Fruit fly (Drosophila melanogaster) whole organism, embryonic: ENCODE measurements around the gene CG15916.

Experiments used
- ATbp ChIP-seq: fragments of 200-800 bp; sonication (Bioruptor generic); optimal IDR thresholded peaks from 2 replicates; lab custom pipeline; 2017; ENCODE audit warnings: missing biosample characterization, mild to moderate bottlenecking, missing genetic modification characterization, missing genetic modification reagents
- B-H2 ChIP-seq: fragments of 200-800 bp; sonication (Bioruptor generic); optimal IDR thresholded peaks from 2 replicates; lab custom pipeline; 2018; ENCODE audit warnings: missing biosample characterization, mild to moderate bottlenecking, missing genetic modification characterization
- Blimp-1 ChIP-seq: fragments of 200-800 bp; sonication (Bioruptor generic); optimal IDR thresholded peaks from 3 replicates; lab custom pipeline; 2018; ENCODE audit warnings: missing biosample characterization, missing genetic modification characterization, mild to moderate bottlenecking, moderate library complexity, missing genetic modification reagents
- CG11398 ChIP-seq: fragments of 200-800 bp; sonication (Bioruptor generic); optimal IDR thresholded peaks from 2 replicates; lab custom pipeline; 2016; ENCODE audit warnings: missing biosample characterization, missing genetic modification characterization
- CG11695 ChIP-seq: fragments of 200-800 bp; sonication (Bioruptor generic); IDR thresholded peaks from 3 replicates; pipeline ENCODE4 v1.3.6; 2022; ENCODE audit warnings: missing biosample characterization, missing genetic modification characterization
- CG1233 ChIP-seq: fragments of 200-800 bp; sonication (Bioruptor generic); optimal IDR thresholded peaks from 4 replicates; lab custom pipeline; 2018; ENCODE audit warnings: missing biosample characterization, mild to moderate bottlenecking, missing genetic modification characterization
- CG13296 ChIP-seq: fragments of 200-800 bp; sonication (Bioruptor generic); optimal IDR thresholded peaks from 3 replicates; lab custom pipeline; 2018; ENCODE audit warnings: missing biosample characterization, mild to moderate bottlenecking, missing genetic modification characterization
- CG15601 ChIP-seq: fragments of 200-800 bp; sonication (Bioruptor generic); optimal IDR thresholded peaks from 3 replicates; lab custom pipeline; 2019; ENCODE audit warnings: missing biosample characterization, mild to moderate bottlenecking, missing genetic modification characterization, moderate library complexity
- CG1602 ChIP-seq: fragments of 200-800 bp; sonication (Bioruptor generic); optimal IDR thresholded peaks from 3 replicates; lab custom pipeline; 2016; ENCODE audit warnings: missing biosample characterization, missing genetic modification characterization
- CG1603 ChIP-seq: fragments of 200-800 bp; sonication (Bioruptor generic); optimal IDR thresholded peaks from 2 replicates; lab custom pipeline; 2019; ENCODE audit warnings: missing biosample characterization, mild to moderate bottlenecking, missing genetic modification characterization, moderate library complexity
- CG18262 ChIP-seq: fragments of 200-800 bp; optimal IDR thresholded peaks from 3 replicates; lab custom pipeline; 2019; ENCODE audit warnings: missing biosample characterization, mild to moderate bottlenecking, missing genetic modification characterization, moderate library complexity
- CG3847 ChIP-seq: fragments of 200-800 bp; sonication (Bioruptor generic); IDR thresholded peaks from 2 replicates; pipeline ENCODE4 v1.3.6; 2022; ENCODE audit warnings: missing biosample characterization, missing genetic modification characterization
- CG42726 ChIP-seq: fragments of 200-800 bp; sonication (Bioruptor generic); IDR thresholded peaks from 2 replicates; pipeline ENCODE4 v1.3.6; 2022; ENCODE audit warnings: missing biosample characterization, missing genetic modification characterization; ENCODE audit not compliant: partially characterized antibody
- CG6272 ChIP-seq: fragments of 200-800 bp; sonication (Bioruptor generic); IDR thresholded peaks from 2 replicates; pipeline ENCODE4 v1.3.6; 2022; ENCODE audit warnings: missing biosample characterization, missing genetic modification characterization
- CG7357 ChIP-seq: fragments of 200-800 bp; sonication (Bioruptor generic); IDR thresholded peaks from 3 replicates; pipeline ENCODE4 v1.3.6; 2022; ENCODE audit warnings: missing biosample characterization, missing genetic modification characterization
- CG7963 ChIP-seq: fragments of 200-800 bp; sonication (Bioruptor generic); IDR thresholded peaks from 3 replicates; pipeline ENCODE4 v1.3.6; 2022; ENCODE audit warnings: missing biosample characterization, missing genetic modification characterization; ENCODE audit not compliant: partially characterized antibody
- CG8281 ChIP-seq: fragments of 200-800 bp; sonication (Bioruptor generic); optimal IDR thresholded peaks from 2 replicates; lab custom pipeline; 2018; ENCODE audit warnings: missing biosample characterization, mild to moderate bottlenecking, missing genetic modification characterization, moderate library complexity
- CG9727 ChIP-seq: fragments of 200-800 bp; sonication (Bioruptor generic); optimal IDR thresholded peaks from 3 replicates; lab custom pipeline; 2017; ENCODE audit warnings: missing biosample characterization, mild to moderate bottlenecking, missing genetic modification characterization
- CHES-1-like ChIP-seq: fragments of 200-800 bp; sonication (Bioruptor generic); optimal IDR thresholded peaks from 2 replicates; lab custom pipeline; 2016; ENCODE audit warnings: missing biosample characterization, missing genetic modification characterization
- Dll ChIP-seq: fragments of 200-800 bp; sonication (Bioruptor generic); IDR thresholded peaks from 4 replicates; pipeline ENCODE4 v1.3.6; 2022; ENCODE audit warnings: missing biosample characterization, missing genetic modification characterization; ENCODE audit not compliant: partially characterized antibody
- Doc3 ChIP-seq: fragments of 200-800 bp; sonication (Bioruptor generic); IDR thresholded peaks from 3 replicates; pipeline ENCODE4 v1.3.6; 2022; ENCODE audit warnings: missing biosample characterization, missing genetic modification characterization; ENCODE audit not compliant: partially characterized antibody
- Dref ChIP-seq: fragments of 200-800 bp; sonication (Bioruptor generic); IDR thresholded peaks from 2 replicates; pipeline ENCODE4 v1.3.6; 2022; ENCODE audit warnings: missing biosample characterization, missing genetic modification characterization
- HHEX ChIP-seq: fragments of 200-800 bp; sonication (Bioruptor generic); optimal IDR thresholded peaks from 3 replicates; lab custom pipeline; 2017; ENCODE audit warnings: missing biosample characterization, mild to moderate bottlenecking, missing genetic modification characterization, missing genetic modification reagents
- Lhr ChIP-seq: fragments of 200-800 bp; sonication (Bioruptor generic); optimal IDR thresholded peaks from 3 replicates; lab custom pipeline; 2017; ENCODE audit warnings: mild to moderate bottlenecking, missing biosample characterization, missing genetic modification reagents, missing genetic modification characterization
- Max ChIP-seq: fragments of 200-800 bp; sonication (Bioruptor generic); optimal IDR thresholded peaks from 2 replicates; lab custom pipeline; 2016; ENCODE audit warnings: missing biosample characterization, mild to moderate bottlenecking, missing genetic modification characterization
- Nf-YC ChIP-seq: fragments of 200-800 bp; optimal IDR thresholded peaks from 3 replicates; lab custom pipeline; 2019; ENCODE audit warnings: missing biosample characterization, mild to moderate bottlenecking, missing genetic modification characterization, moderate library complexity
- Side ChIP-seq: fragments of 200-800 bp; sonication (Bioruptor generic); optimal IDR thresholded peaks from 2 replicates; lab custom pipeline; 2016; ENCODE audit warnings: missing biosample characterization, missing genetic modification characterization
- Sox102F ChIP-seq: fragments of 200-800 bp; sonication (Bioruptor generic); optimal IDR thresholded peaks from 2 replicates; lab custom pipeline; 2018; ENCODE audit warnings: missing biosample characterization, mild to moderate bottlenecking, missing genetic modification characterization, moderate library complexity
- TFAM ChIP-seq: fragments of 200-800 bp; sonication (Bioruptor generic); optimal IDR thresholded peaks from 2 replicates; lab custom pipeline; 2017; ENCODE audit warnings: missing biosample characterization, missing genetic modification characterization, inconsistent platforms
- Xbp1 ChIP-seq: fragments of 200-800 bp; sonication (Bioruptor generic); optimal IDR thresholded peaks from 3 replicates; lab custom pipeline; 2016; ENCODE audit warnings: missing biosample characterization, mild to moderate bottlenecking, missing genetic modification characterization
- bsh ChIP-seq, 2 experiments: fragments of 200-800 bp; sonication (Bioruptor generic); optimal IDR thresholded peaks; 2 replicates each; lab custom pipeline; 2017 to 2018; ENCODE audit warnings: mild to moderate bottlenecking in 2 of 2, missing biosample characterization in 2 of 2, missing genetic modification characterization in 2 of 2, moderate library complexity in 1 of 2
- cas ChIP-seq: fragments of 200-800 bp; sonication (Bioruptor generic); IDR thresholded peaks from 2 replicates; pipeline ENCODE4 v1.3.6; 2022; ENCODE audit warnings: missing biosample characterization, missing genetic modification characterization
- chm ChIP-seq: fragments of 200-800 bp; sonication (Bioruptor generic); IDR thresholded peaks from 2 replicates; pipeline ENCODE4 v1.3.6; 2022; ENCODE audit warnings: missing biosample characterization, missing genetic modification characterization
- cwo ChIP-seq: fragments of 200-800 bp; sonication (Bioruptor generic); optimal IDR thresholded peaks from 3 replicates; lab custom pipeline; 2017; ENCODE audit warnings: missing biosample characterization, missing genetic modification characterization, mild to moderate bottlenecking, moderate library complexity, missing genetic modification reagents
- da ChIP-seq: fragments of 200-800 bp; sonication (Bioruptor generic); optimal IDR thresholded peaks from 2 replicates; lab custom pipeline; 2016; ENCODE audit warnings: missing biosample characterization, missing genetic modification characterization
- dm ChIP-seq: fragments of 200-800 bp; sonication (Bioruptor generic); optimal IDR thresholded peaks from 3 replicates; lab custom pipeline; 2016; ENCODE audit warnings: missing biosample characterization, missing genetic modification characterization
- exex ChIP-seq: fragments of 200-800 bp; sonication (Bioruptor generic); optimal IDR thresholded peaks from 4 replicates; lab custom pipeline; 2018; ENCODE audit warnings: missing biosample characterization, mild to moderate bottlenecking, missing genetic modification characterization, moderate library complexity
- hkb ChIP-seq, 2 experiments: fragments of 200-800 bp in 1 of 2; fragments of >200 bp in 1 of 2; sonication (Bioruptor generic) in 1 of 2; IDR thresholded peaks in 1 of 2; optimal IDR thresholded peaks in 1 of 2; 2 replicates each; pipeline versions ENCODE4 v1.3.6 to Lab custom; 2017 to 2022; ENCODE audit warnings: missing biosample characterization in 1 of 2, missing genetic modification characterization in 1 of 2
- p53 ChIP-seq: fragments of 200-800 bp; sonication (Bioruptor generic); optimal IDR thresholded peaks from 2 replicates; lab custom pipeline; 2016; ENCODE audit warnings: missing biosample characterization, missing genetic modification characterization
- prd ChIP-seq, 3 experiments: fragments of >200 bp in 2 of 3; fragments of 200-800 bp in 1 of 3; sonication (Bioruptor generic) in 1 of 3; optimal IDR thresholded peaks in 2 of 3; IDR thresholded peaks in 1 of 3; 2 replicates in 2 of 3; 3 replicates in 1 of 3; pipeline versions ENCODE4 v1.3.6 to Lab custom; 2017 to 2022; ENCODE audit warnings: missing biosample characterization in 1 of 3, missing genetic modification characterization in 1 of 3
- pzg ChIP-seq: fragments of 200-800 bp; sonication (Bioruptor generic); optimal IDR thresholded peaks from 3 replicates; lab custom pipeline; 2018; ENCODE audit warnings: missing biosample characterization, mild to moderate bottlenecking, missing genetic modification characterization, moderate library complexity
- row ChIP-seq: fragments of 200-800 bp; sonication (Bioruptor generic); IDR thresholded peaks from 3 replicates; pipeline ENCODE4 v1.3.6; 2022; ENCODE audit warnings: missing biosample characterization, missing genetic modification characterization
- sc ChIP-seq, 3 experiments: fragments of >200 bp in 2 of 3; fragments of 200-800 bp in 1 of 3; sonication (Bioruptor generic) in 1 of 3; optimal IDR thresholded peaks; 2 replicates in 2 of 3; 3 replicates in 1 of 3; lab custom pipeline; 2017; ENCODE audit warnings: mild to moderate bottlenecking in 1 of 3, missing biosample characterization in 1 of 3, missing genetic modification characterization in 1 of 3, missing genetic modification reagents in 1 of 3
- sd ChIP-seq: fragments of 200-800 bp; sonication (Bioruptor generic); optimal IDR thresholded peaks from 3 replicates; lab custom pipeline; 2018; ENCODE audit warnings: missing biosample characterization, mild to moderate bottlenecking, missing genetic modification characterization, moderate library complexity
- twi ChIP-seq: fragments of 200-800 bp; optimal IDR thresholded peaks from 2 replicates; lab custom pipeline; 2019; ENCODE audit warnings: missing biosample characterization, mild to moderate bottlenecking, missing genetic modification characterization, moderate library complexity
- tx ChIP-seq: fragments of 200-800 bp; sonication (Bioruptor generic); optimal IDR thresholded peaks from 2 replicates; lab custom pipeline; 2016; ENCODE audit warnings: missing biosample characterization, missing genetic modification characterization
- vnd ChIP-seq: fragments of 200-800 bp; sonication (Bioruptor generic); IDR thresholded peaks from 3 replicates; pipeline ENCODE4 v1.3.6; 2022; ENCODE audit warnings: missing biosample characterization, missing genetic modification characterization; ENCODE audit not compliant: partially characterized antibody
- zfh2 ChIP-seq: fragments of 200-800 bp; sonication (Bioruptor generic); optimal IDR thresholded peaks from 2 replicates; lab custom pipeline; 2016; ENCODE audit warnings: missing biosample characterization, missing genetic modification characterization

The CG15916 gene

DNA sequence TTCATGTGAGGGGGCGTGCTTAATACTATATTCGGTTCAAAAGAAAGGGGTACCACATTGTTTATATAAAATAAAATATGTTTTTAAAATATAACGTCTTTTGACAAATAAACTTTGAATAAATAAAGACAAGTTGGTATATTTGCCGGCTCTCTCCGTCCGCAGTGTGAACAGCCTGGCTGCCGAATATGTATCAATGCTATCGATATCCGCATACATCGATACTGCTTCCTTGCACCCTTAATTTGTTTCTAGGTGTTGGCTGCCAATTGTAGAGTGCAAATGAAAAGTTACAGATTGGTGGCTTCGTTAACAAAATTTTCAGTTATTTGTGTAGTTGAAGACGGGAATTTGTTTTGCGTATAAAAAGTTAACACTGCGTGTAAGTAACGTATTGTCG is 30.5 kb upstream of the CG15916 start, which contains the start of gene Gbeta13F (continued):
- TF ChIP-seq pzg = peak; percentile 51
- TF ChIP-seq Blimp-1 (GFP tag; lab: Kevin White, UChicago) = no peak
- no peak for TF ChIP-seq da (GFP tag; lab: Kevin White, UChicago)
- no peak for TF ChIP-seq ATbp
- TF ChIP-seq Sox102F = no peak
- peak; percentile 0 for TF ChIP-seq Lhr (GFP tag; lab: Kevin White, UChicago)
- TF ChIP-seq CG7357 (GFP tag; lab: Robert Waterston, UW) = peak; percentile 94
- no peak for TF ChIP-seq cwo
- 0 out of 2 replicates have a peak, but pooled peaks have one; percentile 45 for TF ChIP-seq chm
- TF ChIP-seq CG1603 (tag; lab: Kevin White, UChicago) = peak; percentile 29
- no peak for TF ChIP-seq CG1602 (GFP tag; lab: Kevin White, UChicago)
- TF ChIP-seq CG7963 = peak; percentile 48; the same call in 2 of the 3 replicates
- no peak for TF ChIP-seq cas (GFP tag; lab: Robert Waterston, UW)
- TF ChIP-seq CG13296 (GFP tag; lab: Kevin White, UChicago) = no peak
- TF ChIP-seq sd (tag; lab: Kevin White, UChicago) = no peak
- TF ChIP-seq CG42726 (GFP tag; lab: Robert Waterston, UW) = peak; percentile 53
- TF ChIP-seq Max (GFP tag; lab: Kevin White, UChicago) = no peak
- TF ChIP-seq hkb (optimal IDR thresholded peaks at IDR 0.05; lab: Kevin White, UChicago) = no peak
- TF ChIP-seq hkb (GFP tag; IDR thresholded peaks at IDR 0.05; lab: Robert Waterston, UW) = no peak
- peak; percentile 55; the same call in 2 of the 3 replicates for TF ChIP-seq vnd (GFP tag; lab: Robert Waterston, UW)
- TF ChIP-seq Dll = peak; percentile 40; the same call in 1 of the 4 replicates
- TF ChIP-seq CG9727 (GFP tag; lab: Kevin White, UChicago) = no peak
- no peak for TF ChIP-seq bsh (GFP tag; optimal IDR thresholded peaks at IDR 0.05; lab: Kevin White, UChicago)
- no peak for TF ChIP-seq CG15601 (tag; lab: Kevin White, UChicago)
- TF ChIP-seq TFAM (GFP tag; lab: Kevin White, UChicago) = no peak
- TF ChIP-seq dm = no peak
- TF ChIP-seq p53 (GFP tag; lab: Kevin White, UChicago) = no peak
- TF ChIP-seq B-H2 (GFP tag; lab: Kevin White, UChicago) = no peak
- no peak for TF ChIP-seq zfh2 (GFP tag; lab: Kevin White, UChicago)
- no peak for TF ChIP-seq prd (optimal IDR thresholded peaks at IDR 0.05; lab: Kevin White, UChicago)
- TF ChIP-seq prd (GFP tag; IDR thresholded peaks at IDR 0.05; lab: Robert Waterston, UW) = peak; percentile 41; the same call in 1 of the 3 replicates
- TF ChIP-seq Side (GFP tag; lab: Kevin White, UChicago) = no peak
- no peak for TF ChIP-seq CHES-1-like (GFP tag; lab: Kevin White, UChicago)
- TF ChIP-seq CG11398 (GFP tag; lab: Kevin White, UChicago) = no peak
- TF ChIP-seq CG1233 (GFP tag; lab: Kevin White, UChicago) = no peak
- no peak for TF ChIP-seq CG6272 (GFP tag; lab: Robert Waterston, UW)
- TF ChIP-seq row (GFP tag; lab: Robert Waterston, UW) = peak; percentile 58
- peak; percentile 26; the same call in 1 of the 2 replicates for TF ChIP-seq CG3847 (GFP tag; lab: Robert Waterston, UW)
- TF ChIP-seq Dref (GFP tag; lab: Robert Waterston, UW) = peak; percentile 84
- no peak for TF ChIP-seq sc (optimal IDR thresholded peaks at IDR 0.05; lab: Kevin White, UChicago)
- TF ChIP-seq sc (GFP tag; optimal IDR thresholded peaks at IDR 0.05; lab: Kevin White, UChicago) = no peak
- no peak for TF ChIP-seq twi (tag; lab: Kevin White, UChicago)
- TF ChIP-seq exex = no peak
- no peak for TF ChIP-seq CG11695 (GFP tag; lab: Robert Waterston, UW)
- TF ChIP-seq tx (GFP tag; lab: Kevin White, UChicago) = no peak
- 0 out of 3 replicates have a peak, but pooled peaks have one; percentile 9 for TF ChIP-seq Doc3
- TF ChIP-seq CG8281 (tag; lab: Kevin White, UChicago) = no peak
- no peak for TF ChIP-seq Xbp1 (GFP tag; lab: Kevin White, UChicago)
- TF ChIP-seq CG18262 (tag; lab: Kevin White, UChicago) = no peak
- TF ChIP-seq Nf-YC = no peak
- no peak for TF ChIP-seq HHEX (GFP tag; lab: Kevin White, UChicago)
